Fruit fly (Drosophila melanogaster): ENCODE data around the gene CG13481.

dm6 chr3L:14346546-14346945 is 23.0 kb downstream of the CG13481 start:
- TF ChIP-seq CG5204 (GFP tag; optimal IDR thresholded peaks at IDR 0.05), result no peak
- TF ChIP-seq CG7101 (tag; optimal IDR thresholded peaks at IDR 0.05), result no peak
- no peak for TF ChIP-seq cic (GFP tag; optimal IDR thresholded peaks at IDR 0.05)
- no peak for TF ChIP-seq kay (GFP tag; ENCODE audit: borderline replicate concordance)
- TF ChIP-seq tj (GFP tag; optimal IDR thresholded peaks at IDR 0.05), result no peak
- TF ChIP-seq ovo (GFP tag; optimal IDR thresholded peaks at IDR 0.05), result no peak
- no peak for TF ChIP-seq CG11617 (GFP tag; optimal IDR thresholded peaks at IDR 0.05)
- no peak for TF ChIP-seq toe (GFP tag; optimal IDR thresholded peaks at IDR 0.05)
- TF ChIP-seq CG12768 (GFP tag; optimal IDR thresholded peaks at IDR 0.05), result no peak
- TF ChIP-seq Clk (GFP tag; optimal IDR thresholded peaks at IDR 0.05), result no peak

Measured in whole organism, adult.